Worm (Caenorhabditis elegans) whole organism, L1 larva: ENCODE data around the gene K07E3.9.

Experiments used
- C04F5.9 ChIP-seq: sonication (generic microtip); optimal IDR thresholded peaks from 2 replicates; lab custom pipeline; 2016; ENCODE audit warnings: missing genetic modification characterization, missing compliant biosample characterization
- C16A3.4 ChIP-seq: fragments of 150-350 bp; optimal IDR thresholded peaks from 2 replicates; lab custom pipeline; 2014; ENCODE audit warnings: missing biosample characterization, missing genetic modification characterization
- C34B4.2 ChIP-seq: sonication (generic microtip); optimal IDR thresholded peaks from 2 replicates; lab custom pipeline; 2017; ENCODE audit warnings: mild to moderate bottlenecking, missing genetic modification characterization, missing compliant biosample characterization
- F16B12.6 ChIP-seq: fragments of 150-350 bp; optimal IDR thresholded peaks from 2 replicates; lab custom pipeline; 2014; ENCODE audit warnings: missing biosample characterization, missing genetic modification characterization
- alr-1 ChIP-seq: fragments of 200-800 bp; sonication (Bioruptor generic); optimal IDR thresholded peaks from 2 replicates; lab custom pipeline; 2018; ENCODE audit warnings: borderline replicate concordance, mild to moderate bottlenecking, missing genetic modification characterization, missing compliant biosample characterization
- ama-1 ChIP-seq: fragments of 150-350 bp; optimal IDR thresholded peaks from 2 replicates; lab custom pipeline; 2014
- blmp-1 ChIP-seq: fragments of 150-350 bp; optimal IDR thresholded peaks from 2 replicates; lab custom pipeline; 2014; ENCODE audit warnings: missing biosample characterization, missing genetic modification characterization
- ceh-8 ChIP-seq: fragments of 200-800 bp; sonication (Bioruptor generic); optimal IDR thresholded peaks from 2 replicates; lab custom pipeline; 2018; ENCODE audit warnings: mild to moderate bottlenecking, missing genetic modification characterization, moderate library complexity, missing compliant biosample characterization
- dsc-1 ChIP-seq: sonication (generic microtip); optimal IDR thresholded peaks from 2 replicates; lab custom pipeline; 2016; ENCODE audit warnings: mild to moderate bottlenecking, missing genetic modification characterization, missing compliant biosample characterization
- efl-1 ChIP-seq, 4 experiments: fragments of 150-350 bp; optimal IDR thresholded peaks in 3 of 4; peaks in 1 of 4; 1 replicate in 1 of 4; 2 replicates in 3 of 4; lab custom pipeline; 2014; ENCODE audit warnings: missing biosample characterization in 2 of 4, missing genetic modification characterization in 2 of 4, missing genetic modification reagents in 2 of 4
- egl-13 ChIP-seq: sonication (generic microtip); optimal IDR thresholded peaks from 2 replicates; lab custom pipeline; 2016; ENCODE audit warnings: missing genotype, missing genetic modification reagents, missing genetic modification characterization, missing compliant biosample characterization
- elt-2 ChIP-seq: sonication (generic microtip); optimal IDR thresholded peaks from 2 replicates; lab custom pipeline; 2016; ENCODE audit warnings: missing genetic modification characterization, mild to moderate bottlenecking, inconsistent platforms, missing compliant biosample characterization, missing genetic modification reagents
- elt-3 ChIP-seq, 6 experiments: fragments of 150-350 bp in 1 of 6; sonication (generic microtip); optimal IDR thresholded peaks; 2 replicates each; lab custom pipeline; 2017 to 2018; ENCODE audit warnings: missing biosample characterization in 6 of 6, missing genetic modification characterization in 6 of 6, inconsistent platforms in 1 of 6
- fkh-4 ChIP-seq: sonication (generic microtip); optimal IDR thresholded peaks from 2 replicates; lab custom pipeline; 2016; ENCODE audit warnings: missing compliant biosample characterization, missing genetic modification characterization, borderline replicate concordance
- fkh-8 ChIP-seq: sonication (generic microtip); optimal IDR thresholded peaks from 2 replicates; lab custom pipeline; 2016; ENCODE audit warnings: mild to moderate bottlenecking, missing genetic modification characterization, missing compliant biosample characterization
- grh-1 ChIP-seq: fragments of 200-800 bp; sonication (Bioruptor generic); IDR thresholded peaks from 2 replicates; pipeline ENCODE4 v1.3.6; 2022; ENCODE audit warnings: missing genetic modification reagents, missing genetic modification characterization, missing compliant biosample characterization
- irx-1 ChIP-seq: sonication (generic microtip); optimal IDR thresholded peaks from 2 replicates; lab custom pipeline; 2016; ENCODE audit warnings: missing genetic modification characterization, missing compliant biosample characterization
- jun-1 ChIP-seq: fragments of 150-350 bp; optimal IDR thresholded peaks from 2 replicates; lab custom pipeline; 2014; ENCODE audit warnings: missing biosample characterization, missing genetic modification reagents, missing genetic modification characterization
- lin-13 ChIP-seq: fragments of 150-350 bp; optimal IDR thresholded peaks from 2 replicates; lab custom pipeline; 2014; ENCODE audit warnings: missing biosample characterization, missing genetic modification reagents, missing genetic modification characterization
- lin-14 ChIP-seq: fragments of 200-800 bp; sonication (Bioruptor generic); optimal IDR thresholded peaks from 2 replicates; lab custom pipeline; 2018; ENCODE audit warnings: mild to moderate bottlenecking, missing genetic modification characterization, moderate library complexity, missing compliant biosample characterization
- lin-35 ChIP-seq, 2 experiments: fragments of 150-350 bp; optimal IDR thresholded peaks; 2 replicates each; lab custom pipeline; 2014; ENCODE audit warnings: missing biosample characterization in 2 of 2, missing genetic modification characterization in 2 of 2, missing genetic modification reagents in 2 of 2
- lir-3 ChIP-seq: sonication (generic microtip); optimal IDR thresholded peaks from 2 replicates; lab custom pipeline; 2016; ENCODE audit warnings: mild to moderate bottlenecking, missing genetic modification characterization, moderate library complexity, missing compliant biosample characterization; ENCODE audit not compliant: poor library complexity
- lsy-2 ChIP-seq, 2 experiments: fragments of 150-350 bp; optimal IDR thresholded peaks; 2 replicates each; lab custom pipeline; 2014; ENCODE audit warnings: missing biosample characterization in 2 of 2, missing genetic modification characterization in 2 of 2
- mab-9 ChIP-seq: fragments of 200-800 bp; sonication (Bioruptor generic); IDR thresholded peaks from 2 replicates; pipeline ENCODE4 v1.3.6; 2022; ENCODE audit warnings: missing genetic modification reagents, missing genetic modification characterization, missing compliant biosample characterization
- mdl-1 ChIP-seq, 2 experiments: fragments of 150-350 bp; optimal IDR thresholded peaks; 2 replicates each; lab custom pipeline; 2014 to 2017; ENCODE audit warnings: missing biosample characterization in 2 of 2, missing genetic modification characterization in 2 of 2, inconsistent platforms in 1 of 2
- mep-1 ChIP-seq: fragments of 150-350 bp; optimal IDR thresholded peaks from 2 replicates; lab custom pipeline; 2014; ENCODE audit warnings: missing biosample characterization, missing genetic modification characterization
- nhr-19 ChIP-seq: fragments of 200-800 bp; sonication (Bioruptor generic); conservative IDR thresholded peaks from 2 replicates; pipeline ENCODE4 v1.3.6; 2022; ENCODE audit warnings: missing genetic modification characterization, missing compliant biosample characterization
- nhr-20 ChIP-seq: sonication (generic microtip); optimal IDR thresholded peaks from 2 replicates; lab custom pipeline; 2016; ENCODE audit warnings: mild to moderate bottlenecking, missing genetic modification characterization, missing compliant biosample characterization
- nhr-28 ChIP-seq: fragments of 150-350 bp; optimal IDR thresholded peaks from 2 replicates; lab custom pipeline; 2014; ENCODE audit warnings: missing biosample characterization, missing genetic modification characterization
- nhr-47 ChIP-seq: sonication (generic microtip); optimal IDR thresholded peaks from 2 replicates; lab custom pipeline; 2016; ENCODE audit warnings: mild to moderate bottlenecking, missing genetic modification characterization, moderate library complexity, missing compliant biosample characterization
- nhr-71 ChIP-seq: sonication (generic microtip); optimal IDR thresholded peaks from 2 replicates; lab custom pipeline; 2016; ENCODE audit warnings: mild to moderate bottlenecking, missing genetic modification characterization, moderate library complexity, missing compliant biosample characterization
- nhr-84 ChIP-seq: sonication (generic microtip); optimal IDR thresholded peaks from 2 replicates; lab custom pipeline; 2017; ENCODE audit warnings: missing biosample characterization, missing genetic modification characterization
- nhr-85 ChIP-seq: sonication (generic microtip); peaks from one replicate; lab custom pipeline; 2016; ENCODE audit warnings: missing genetic modification characterization, inconsistent platforms, missing compliant biosample characterization
- nhr-90 ChIP-seq: sonication (generic microtip); optimal IDR thresholded peaks from 2 replicates; lab custom pipeline; 2016; ENCODE audit warnings: mild to moderate bottlenecking, missing genetic modification characterization, missing compliant biosample characterization; ENCODE audit not compliant: poor library complexity
- pag-3 ChIP-seq: sonication (generic microtip); optimal IDR thresholded peaks from 2 replicates; lab custom pipeline; 2017; ENCODE audit warnings: missing genetic modification characterization, mild to moderate bottlenecking, missing compliant biosample characterization, antibody characterized with exemption, borderline replicate concordance; ENCODE audit not compliant: insufficient read depth
- pax-3 ChIP-seq: fragments of 200-800 bp; sonication (Bioruptor generic); optimal IDR thresholded peaks from 2 replicates; lab custom pipeline; 2018; ENCODE audit warnings: mild to moderate bottlenecking, missing genetic modification characterization, moderate library complexity, missing compliant biosample characterization
- rnt-1 ChIP-seq: sonication (generic microtip); optimal IDR thresholded peaks from 2 replicates; lab custom pipeline; 2016; ENCODE audit warnings: mild to moderate bottlenecking, missing genetic modification characterization, moderate library complexity, missing compliant biosample characterization
- snpc-4 ChIP-seq: fragments of 150-350 bp; optimal IDR thresholded peaks from 2 replicates; lab custom pipeline; 2014; ENCODE audit warnings: missing biosample characterization, missing genetic modification characterization
- snu-23 ChIP-seq: sonication (generic microtip); optimal IDR thresholded peaks from 2 replicates; lab custom pipeline; 2016; ENCODE audit warnings: missing genetic modification characterization, missing compliant biosample characterization
- swsn-7 ChIP-seq: sonication (generic microtip); optimal IDR thresholded peaks from 2 replicates; lab custom pipeline; 2016; ENCODE audit warnings: missing genetic modification characterization, missing compliant biosample characterization
- tbx-2 ChIP-seq: sonication (generic microtip); optimal IDR thresholded peaks from 2 replicates; lab custom pipeline; 2016; ENCODE audit warnings: missing genetic modification characterization, missing compliant biosample characterization
- unc-130 ChIP-seq: fragments of 150-350 bp; optimal IDR thresholded peaks from 2 replicates; lab custom pipeline; 2017; ENCODE audit warnings: missing biosample characterization, missing genetic modification characterization, inconsistent platforms
- unc-30 ChIP-seq: sonication (generic microtip); optimal IDR thresholded peaks from 2 replicates; lab custom pipeline; 2017; ENCODE audit warnings: missing biosample characterization, missing genetic modification characterization
- unc-86 ChIP-seq: sonication (generic microtip); optimal IDR thresholded peaks from 2 replicates; lab custom pipeline; 2016; ENCODE audit warnings: missing genetic modification characterization, missing compliant biosample characterization
- xbp-1 ChIP-seq: sonication (generic microtip); optimal IDR thresholded peaks from 2 replicates; lab custom pipeline; 2016; ENCODE audit warnings: missing genetic modification characterization, missing compliant biosample characterization
- zip-4 ChIP-seq: fragments of 200-800 bp; sonication (Bioruptor generic); optimal IDR thresholded peaks from 2 replicates; lab custom pipeline; 2018; ENCODE audit warnings: mild to moderate bottlenecking, missing genetic modification characterization, moderate library complexity, missing compliant biosample characterization
- ztf-4 ChIP-seq: fragments of 150-350 bp; optimal IDR thresholded peaks from 2 replicates; lab custom pipeline; 2014; ENCODE audit warnings: missing biosample characterization, missing genetic modification characterization

K07E3.9 gene

ce11 chrX:8083330-8083729 is 24.7 kb upstream of the K07E3.9 start:
- TF ChIP-seq elt-2 (tag; lab: Kevin White, UChicago) (peak; percentile 28), ceh-8 (GFP tag; lab: Kevin White, UChicago) (peak; percentile 21), egl-13 (peak; percentile 2), C34B4.2 (no peak)
- TF ChIP-seq, all 84 proteins: peak for 3

- TF ChIP-seq zip-4 (GFP tag; lab: Kevin White, UChicago) (peak; percentile 4), lin-13 (peak; percentile 37), lin-35 (GFP tag; optimal IDR thresholded peaks at IDR 0.05; lab: Kevin White, UChicago) (peak; percentile 10 to 76), rnt-1 (tag; lab: Kevin White, UChicago) (peak; percentile 19), C04F5.9 (tag; lab: Kevin White, UChicago) (no peak), F16B12.6 (tag; lab: Kevin White, UChicago) (no peak), blmp-1 (tag; lab: Kevin White, UChicago) (peak; percentile 87), nhr-28 (no peak), dsc-1 (tag; lab: Kevin White, UChicago) (no peak), nhr-90 (tag; lab: Kevin White, UChicago) (peak; percentile 88), swsn-7 (tag; lab: Kevin White, UChicago) (peak; percentile 38), nhr-20 (tag; lab: Kevin White, UChicago) (peak; percentile 91), C16A3.4 (tag; lab: Kevin White, UChicago) (peak; percentile 24), unc-30 (no peak), alr-1 (tag; lab: Kevin White, UChicago) (no peak), efl-1 (optimal IDR thresholded peaks at IDR 0.05; lab: Kevin White, UChicago) (no peak), efl-1 (GFP tag; optimal IDR thresholded peaks at IDR 0.05 in 1 of 2; lab: Kevin White, UChicago) (peak in 1 of 2 experiments; percentile 58), lir-3 (tag; lab: Kevin White, UChicago) (no peak), elt-2 (tag; lab: Kevin White, UChicago) (peak; percentile 78), mab-9 (no peak), grh-1 (GFP tag; lab: Robert Waterston, UW) (peak; percentile 57), fkh-8 (tag; lab: Kevin White, UChicago) (peak; percentile 12), nhr-71 (tag; lab: Kevin White, UChicago) (peak; percentile 86), xbp-1 (peak; percentile 31), pax-3 (tag; lab: Kevin White, UChicago) (no peak), pag-3 (tag; lab: Kevin White, UChicago) (no peak), elt-3 (tag; optimal IDR thresholded peaks at IDR 0.05; lab: Kevin White, UChicago) (peak in 5 of 6 experiments; percentile 27 to 88 (median 80)), ztf-4 (tag; lab: Kevin White, UChicago) (peak; percentile 39), nhr-19 (GFP tag; lab: Robert Waterston, UW) (peak; percentile 54), nhr-84 (tag; lab: Kevin White, UChicago) (no peak), fkh-4 (tag; lab: Kevin White, UChicago) (no peak), mdl-1 (tag; optimal IDR thresholded peaks at IDR 0.05; lab: Kevin White, UChicago) (peak in 1 of 2 experiments; percentile 94), jun-1 (tag; lab: Kevin White, UChicago) (peak; percentile 52), unc-86 (tag; lab: Kevin White, UChicago) (no peak), lsy-2 (tag; optimal IDR thresholded peaks at IDR 0.05; lab: Kevin White, UChicago) (peak; percentile 29 to 40), nhr-47 (peak; percentile 58), unc-130 (tag; lab: Kevin White, UChicago) (peak; percentile 81), ama-1 (peak; percentile 14), snu-23 (GFP tag; lab: Kevin White, UChicago) (peak; percentile 82), lin-14 (GFP tag; lab: Kevin White, UChicago) (peak; percentile 90), tbx-2 (tag; lab: Kevin White, UChicago) (peak; percentile 57), snpc-4 (tag; lab: Kevin White, UChicago) (no peak), mep-1 (peak; percentile 67), nhr-85 (tag; lab: Kevin White, UChicago) (peak; percentile 98), irx-1 (tag; lab: Kevin White, UChicago) (peak; percentile 38)
These were observed 24.1 kb upstream of the K07E3.9 start, which contains the start of gene K07E3.4 for ce11 chrX:8083919-8084318. TSS of gene K07E3.4 (minus strand) at chrX:8084018.
